Fruit fly (Drosophila melanogaster): Measurements from ENCODE around the gene Brd7-9.
A peak's percentile ranks its signal among the peaks of the same experiment; 100 is the strongest.

The Brd7-9 gene

dm6 chr2L:7810519-7810918 is 27.9 kb downstream of the Brd7-9 start, which contains the start of gene Cdc14 (continued):
- no peak for TF ChIP-seq CG9817 (tag; optimal IDR thresholded peaks at IDR 0.05)
- peak; percentile 14 for TF ChIP-seq HLHmδ (GFP tag; optimal IDR thresholded peaks at IDR 0.05)
- TF ChIP-seq Adf1 (GFP tag; IDR thresholded peaks at IDR 0.05) = no peak
- TF ChIP-seq sd (tag; optimal IDR thresholded peaks at IDR 0.05) = no peak
- peak; percentile 45 for TF ChIP-seq Scr (GFP tag; IDR thresholded peaks at IDR 0.05; ENCODE audit: partially characterized antibody)
- no peak for TF ChIP-seq CG32767 (GFP tag; IDR thresholded peaks at IDR 0.05)
- no peak for TF ChIP-seq CG2129 (GFP tag; IDR thresholded peaks at IDR 0.05; ENCODE audit: partially characterized antibody)
- TF ChIP-seq CG1529 (GFP tag; optimal IDR thresholded peaks at IDR 0.05) = no peak
- TF ChIP-seq CG7987 (GFP tag; optimal IDR thresholded peaks at IDR 0.05) = peak; percentile 46
- peak; percentile 45; the same call in 2 of the 3 replicates for TF ChIP-seq CG6791 (GFP tag; IDR thresholded peaks at IDR 0.05; ENCODE audit: partially characterized antibody)
- TF ChIP-seq Ravus (GFP tag; IDR thresholded peaks at IDR 0.05) = no peak
- TF ChIP-seq gro (GFP tag; optimal IDR thresholded peaks at IDR 0.05) = peak; percentile 23
- peak; percentile 55; the same call in 2 of the 3 replicates for TF ChIP-seq knrl (GFP tag; IDR thresholded peaks at IDR 0.05; ENCODE audit: partially characterized antibody)
- peak; percentile 17; the same call in 1 of the 2 replicates for TF ChIP-seq inv (GFP tag; IDR thresholded peaks at IDR 0.05; ENCODE audit: partially characterized antibody)
- TF ChIP-seq stc (GFP tag; IDR thresholded peaks at IDR 0.05) = peak; percentile 46; the same call in 1 of the 2 replicates
- peak; percentile 57 for TF ChIP-seq CG12236 (GFP tag; optimal IDR thresholded peaks at IDR 0.05)
- peak; percentile 4 for TF ChIP-seq nom (GFP tag; optimal IDR thresholded peaks at IDR 0.05)
- TF ChIP-seq Dll (GFP tag; IDR thresholded peaks at IDR 0.05; ENCODE audit: partially characterized antibody) = peak; percentile 43; the same call in 1 of the 4 replicates
- no peak for TF ChIP-seq gsb (GFP tag; IDR thresholded peaks at IDR 0.05)
- TF ChIP-seq MBD-R2 (GFP tag; IDR thresholded peaks at IDR 0.05) = peak; percentile 7; the same call in 1 of the 2 replicates
- peak; percentile 47; the same call in 1 of the 3 replicates for TF ChIP-seq CG34422 (GFP tag; IDR thresholded peaks at IDR 0.05)
- TF ChIP-seq D19A (tag; optimal IDR thresholded peaks at IDR 0.05) = peak; percentile 14
- TF ChIP-seq hb (GFP tag; IDR thresholded peaks at IDR 0.05; ENCODE audit: partially characterized antibody) = peak; percentile 53; the same call in 1 of the 3 replicates
- peak; percentile 16 for TF ChIP-seq mirr (GFP tag; optimal IDR thresholded peaks at IDR 0.05)
- peak; percentile 88 for TF ChIP-seq Myb (GFP tag; optimal IDR thresholded peaks at IDR 0.05)
- peak; percentile 20 for TF ChIP-seq MTF-1 (GFP tag; optimal IDR thresholded peaks at IDR 0.05; ENCODE audit: borderline replicate concordance)
- TF ChIP-seq CG17802 (tag; optimal IDR thresholded peaks at IDR 0.05) = no peak
- peak; percentile 60 for TF ChIP-seq pzg (GFP tag; optimal IDR thresholded peaks at IDR 0.05)
- TF ChIP-seq chm (GFP tag; IDR thresholded peaks at IDR 0.05) = peak; percentile 43; the same call in 1 of the 2 replicates
- TF ChIP-seq CG1603 (tag; optimal IDR thresholded peaks at IDR 0.05) = peak; percentile 38
- peak; percentile 92 for TF ChIP-seq CG7928 (GFP tag; optimal IDR thresholded peaks at IDR 0.05)
- TF ChIP-seq CG12659 (GFP tag; optimal IDR thresholded peaks at IDR 0.05) = peak; percentile 3
- peak; percentile 6 for TF ChIP-seq CG2116 (GFP tag; optimal IDR thresholded peaks at IDR 0.05)
- no peak for TF ChIP-seq toy (GFP tag; IDR thresholded peaks at IDR 0.05)
- TF ChIP-seq row (GFP tag; IDR thresholded peaks at IDR 0.05) = 0 out of 3 replicates have a peak, but pooled peaks have one; percentile 30
- peak; percentile 21 for TF ChIP-seq PHDP (tag; optimal IDR thresholded peaks at IDR 0.05)
- TF ChIP-seq CG42726 (GFP tag; IDR thresholded peaks at IDR 0.05; ENCODE audit: partially characterized antibody) = peak; percentile 53; the same call in 1 of the 2 replicates
- no peak for TF ChIP-seq CoRest (tag; optimal IDR thresholded peaks at IDR 0.05)
- no peak for TF ChIP-seq Kr (GFP tag; optimal IDR thresholded peaks at IDR 0.05)
- TF ChIP-seq Bgb (GFP tag; IDR thresholded peaks at IDR 0.05; ENCODE audit: partially characterized antibody) = peak; percentile 55; the same call in 1 of the 2 replicates
- TF ChIP-seq CG7963 (GFP tag; IDR thresholded peaks at IDR 0.05; ENCODE audit: partially characterized antibody) = peak; percentile 42; the same call in 2 of the 3 replicates
- TF ChIP-seq stwl (tag; optimal IDR thresholded peaks at IDR 0.05) = peak; percentile 9
- TF ChIP-seq abd-A (tag; optimal IDR thresholded peaks at IDR 0.05) = peak; percentile 52
- TF ChIP-seq ci (GFP tag; IDR thresholded peaks at IDR 0.05) = peak; percentile 54; the same call in 2 of the 3 replicates
- no peak for TF ChIP-seq Atf-2 (GFP tag; optimal IDR thresholded peaks at IDR 0.05)
- TF ChIP-seq Sry-δ (GFP tag; optimal IDR thresholded peaks at IDR 0.05) = peak; percentile 10
- peak; percentile 3 for TF ChIP-seq CG13624 (GFP tag; optimal IDR thresholded peaks at IDR 0.05)
- TF ChIP-seq HLH4C (GFP tag; IDR thresholded peaks at IDR 0.05; ENCODE audit: partially characterized antibody) = peak; percentile 44; the same call in 1 of the 3 replicates
